Worm (Caenorhabditis elegans) whole organism, midembryonic: Measurements from ENCODE around the gene C26E1.2.

ENCODE experiments used
- flt-1 ChIP-seq: fragments of 200-800 bp; sonication (Bioruptor generic); IDR thresholded peaks from 2 replicates; pipeline ENCODE4 v1.3.6; 2022; ENCODE audit warnings: missing genetic modification characterization, missing compliant biosample characterization
- ref-1 ChIP-seq: fragments of 200-800 bp; sonication (Bioruptor generic); conservative IDR thresholded peaks from 2 replicates; pipeline ENCODE4 v1.3.6; 2022; ENCODE audit warnings: missing genetic modification reagents, missing genetic modification characterization, missing compliant biosample characterization
- tab-1 ChIP-seq: fragments of 200-800 bp; sonication (Bioruptor generic); IDR thresholded peaks from 2 replicates; pipeline ENCODE4 v1.3.6; 2022; ENCODE audit warnings: missing genetic modification characterization, missing compliant biosample characterization

- TF ChIP-seq flt-1 (GFP tag; lab: Robert Waterston, UW) (no peak), tab-1 (no peak), ref-1 (GFP tag; lab: Robert Waterston, UW) (no peak)
These were observed 5.5 kb upstream of the C26E1.2 start for ce11 chrV:13299398-13299797.
